Fruit fly (Drosophila melanogaster): Measurements from ENCODE around the gene CG42374.
A peak's percentile ranks its signal among the peaks of the same experiment; 100 is the strongest.

Gene CG42374

DNA sequence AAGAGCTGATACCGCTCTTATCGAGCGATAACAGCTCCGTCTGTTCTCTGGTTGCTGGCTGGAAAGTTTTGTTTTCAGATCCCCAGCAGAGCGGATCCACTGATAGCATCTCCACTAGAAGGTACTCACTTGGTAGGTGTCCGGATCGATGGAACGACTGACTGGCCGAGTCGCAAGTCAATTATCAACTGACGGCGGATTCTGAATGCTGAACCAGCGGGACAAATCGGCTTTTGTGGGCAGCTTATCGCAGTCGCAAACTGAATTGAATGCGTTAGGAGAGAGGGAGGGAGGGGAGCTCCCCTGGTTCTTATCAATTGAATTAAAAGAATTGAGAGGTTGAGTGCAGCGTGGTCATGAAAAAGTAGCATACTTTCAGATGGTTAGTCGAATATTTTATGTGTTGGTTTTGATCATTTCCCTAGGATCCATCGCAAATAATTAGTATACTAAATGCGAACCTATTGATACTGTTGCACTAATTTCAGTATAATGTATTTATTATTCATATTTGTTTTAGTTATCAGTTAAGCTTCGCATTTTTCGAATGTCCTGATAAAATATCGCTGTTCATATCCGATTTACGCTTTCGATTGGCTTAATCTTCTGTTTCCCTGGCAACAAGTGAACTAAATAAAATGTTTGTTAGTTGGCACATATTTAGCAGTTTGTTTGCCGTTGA is 5.3 kb downstream of the CG42374 start, which contains the start of the genes Aldh7A1 and CG14085 (continued):
- no peak for TF ChIP-seq sd (tag; optimal IDR thresholded peaks at IDR 0.05)
- no peak for TF ChIP-seq eyg (GFP tag; optimal IDR thresholded peaks at IDR 0.05)
- no peak for TF ChIP-seq CHES-1-like (GFP tag; optimal IDR thresholded peaks at IDR 0.05)
- TF ChIP-seq Gug (GFP tag; IDR thresholded peaks at IDR 0.05) = no peak
- no peak for TF ChIP-seq CG18262 (tag; optimal IDR thresholded peaks at IDR 0.05)
- 0 out of 3 replicates have a peak, but pooled peaks have one; percentile 37 for TF ChIP-seq gce (GFP tag; IDR thresholded peaks at IDR 0.05)
- TF ChIP-seq Rfx (GFP tag; IDR thresholded peaks at IDR 0.05) = peak; percentile 21; the same call in 1 of the 2 replicates
- TF ChIP-seq Bgb (GFP tag; IDR thresholded peaks at IDR 0.05; ENCODE audit: partially characterized antibody) = no peak
- TF ChIP-seq trem (tag; optimal IDR thresholded peaks at IDR 0.05) = no peak
- TF ChIP-seq CG17829 (tag; optimal IDR thresholded peaks at IDR 0.05) = no peak
- no peak for TF ChIP-seq dmrt11E (tag; optimal IDR thresholded peaks at IDR 0.05)
- TF ChIP-seq CG33213 (GFP tag; optimal IDR thresholded peaks at IDR 0.05) = no peak
- no peak for TF ChIP-seq CG11695 (GFP tag; IDR thresholded peaks at IDR 0.05)
- no peak for TF ChIP-seq CG13894 (tag; optimal IDR thresholded peaks at IDR 0.05)
- TF ChIP-seq ind (GFP tag; optimal IDR thresholded peaks at IDR 0.05) = no peak
- TF ChIP-seq Dfd (GFP tag; optimal IDR thresholded peaks at IDR 0.05) = no peak
- TF ChIP-seq CG2116 (GFP tag; optimal IDR thresholded peaks at IDR 0.05) = no peak
- TF ChIP-seq zfh1 (GFP tag; IDR thresholded peaks at IDR 0.05) = no peak
- TF ChIP-seq CG12942 (GFP tag; optimal IDR thresholded peaks at IDR 0.05) = no peak
- TF ChIP-seq CG10543 (GFP tag; optimal IDR thresholded peaks at IDR 0.05) = peak; percentile 72
- TF ChIP-seq kah (GFP tag; optimal IDR thresholded peaks at IDR 0.05) = no peak
- TF ChIP-seq CG9932 (GFP tag; IDR thresholded peaks at IDR 0.05) = no peak
- no peak for TF ChIP-seq gt (GFP tag; IDR thresholded peaks at IDR 0.05)
- no peak for TF ChIP-seq CG1024 (GFP tag; IDR thresholded peaks at IDR 0.05)
- TF ChIP-seq CG1832 (GFP tag; optimal IDR thresholded peaks at IDR 0.05) = no peak
- no peak for TF ChIP-seq CG11504 (tag; optimal IDR thresholded peaks at IDR 0.05)
- TF ChIP-seq HmgD (GFP tag; optimal IDR thresholded peaks at IDR 0.05) = no peak
- TF ChIP-seq tap (tag; optimal IDR thresholded peaks at IDR 0.05) = no peak
- TF ChIP-seq Hr3 (GFP tag; optimal IDR thresholded peaks at IDR 0.05) = no peak
- TF ChIP-seq CG12236 (GFP tag; optimal IDR thresholded peaks at IDR 0.05) = no peak
- TF ChIP-seq CG14860 (GFP tag; IDR thresholded peaks at IDR 0.05; ENCODE audit: partially characterized antibody) = no peak
- peak; percentile 65 for TF ChIP-seq Jarid2 (GFP tag; optimal IDR thresholded peaks at IDR 0.05)
- TF ChIP-seq CG15514 (GFP tag; optimal IDR thresholded peaks at IDR 0.05) = peak; percentile 31
- TF ChIP-seq tna (GFP tag; IDR thresholded peaks at IDR 0.05; ENCODE audit: partially characterized antibody) = no peak
- no peak for TF ChIP-seq sob (GFP tag; IDR thresholded peaks at IDR 0.05)
- no peak for TF ChIP-seq Poxn (GFP tag; IDR thresholded peaks at IDR 0.05)
- TF ChIP-seq sug (tag; optimal IDR thresholded peaks at IDR 0.05) = peak; percentile 100
- no peak for TF ChIP-seq Ssrp (tag; optimal IDR thresholded peaks at IDR 0.05)
- no peak for TF ChIP-seq Hr51 (GFP tag; optimal IDR thresholded peaks at IDR 0.05)
- TF ChIP-seq ems (GFP tag; optimal IDR thresholded peaks at IDR 0.05) = no peak
- 0 out of 3 replicates have a peak, but pooled peaks have one; percentile 30 for TF ChIP-seq Opbp (GFP tag; IDR thresholded peaks at IDR 0.05; ENCODE audit: partially characterized antibody)
- TF ChIP-seq dimm (GFP tag; IDR thresholded peaks at IDR 0.05) = no peak
- no peak for TF ChIP-seq Trl (optimal IDR thresholded peaks at IDR 0.05)
- TF ChIP-seq Trl (GFP tag; optimal IDR thresholded peaks at IDR 0.05) = no peak
- no peak for TF ChIP-seq dmrt99B (tag; optimal IDR thresholded peaks at IDR 0.05)
- TF ChIP-seq CG7556 (GFP tag; optimal IDR thresholded peaks at IDR 0.05) = no peak
- no peak for TF ChIP-seq MBD-R2 (GFP tag; IDR thresholded peaks at IDR 0.05)
- no peak for TF ChIP-seq lola (GFP tag; optimal IDR thresholded peaks at IDR 0.05)
- no peak for TF ChIP-seq CG10366 (GFP tag; IDR thresholded peaks at IDR 0.05)
- no peak for TF ChIP-seq en (GFP tag; optimal IDR thresholded peaks at IDR 0.05)
